Comparison of ENCODE assay signal across 3 fruit fly cellular contexts in genomic region chr3L:13236646-13237045, dm6.
A peak's percentile ranks its signal among the peaks of the same experiment; 100 is the strongest.
TF ChIP-seq lines count a peak whose summit lies in the region.

No protein-coding gene starts in this region.

TF ChIP-seq in whole organism, adult, 20 proteins besides CTCF, POLR2A, EP300 and RAD21 (continued from another document):
- TF ChIP-seq bab1 (GFP tag; optimal IDR thresholded peaks at IDR 0.05; lab: Kevin White, UChicago) (no peak), CG14711 (tag; optimal IDR thresholded peaks at IDR 0.05; lab: Kevin White, UChicago) (peak; percentile 50)
TF ChIP-seq in whole organism, adult: peak in this region for 18.

TF ChIP-seq in whole organism, embryonic, 481 proteins besides CTCF, POLR2A, EP300 and RAD21 (continued from another document and continues in another):
- TF ChIP-seq Hey (tag; optimal IDR thresholded peaks at IDR 0.05; lab: Kevin White, UChicago) (peak; percentile 34), CG9609 (GFP tag; optimal IDR thresholded peaks at IDR 0.05; lab: Kevin White, UChicago) (no peak), vfl (GFP tag; optimal IDR thresholded peaks at IDR 0.05; lab: Kevin White, UChicago) (no peak), CG7987 (GFP tag; optimal IDR thresholded peaks at IDR 0.05; lab: Kevin White, UChicago) (peak; percentile 39), CG18476 (GFP tag; optimal IDR thresholded peaks at IDR 0.05; lab: Kevin White, UChicago) (no peak), ATbp (GFP tag; optimal IDR thresholded peaks at IDR 0.05; lab: Kevin White, UChicago) (peak; percentile 40), CrebB (tag; optimal IDR thresholded peaks at IDR 0.05; lab: Kevin White, UChicago) (peak; percentile 44), CG12219 (GFP tag; optimal IDR thresholded peaks at IDR 0.05; lab: Kevin White, UChicago) (no peak), CG14860 (GFP tag; IDR thresholded peaks at IDR 0.05; lab: Robert Waterston, UW; ENCODE audit: partially characterized antibody) (no peak), pros (GFP tag; optimal IDR thresholded peaks at IDR 0.05; lab: Kevin White, UChicago) (no peak), Drgx (GFP tag; IDR thresholded peaks at IDR 0.05; lab: Robert Waterston, UW) (no peak), CG8359 (GFP tag; optimal IDR thresholded peaks at IDR 0.05; lab: Kevin White, UChicago; ENCODE audit: borderline replicate concordance) (peak; percentile 41), caup (GFP tag; optimal IDR thresholded peaks at IDR 0.05; lab: Kevin White, UChicago; ENCODE audit: severe bottlenecking) (peak; percentile 80), en (GFP tag; optimal IDR thresholded peaks at IDR 0.05; lab: Kevin White, UChicago) (no peak), CG10979 (tag; optimal IDR thresholded peaks at IDR 0.05; lab: Kevin White, UChicago) (no peak), sens-2 (GFP tag; IDR thresholded peaks at IDR 0.05; lab: Robert Waterston, UW) (no peak), Mrtf (GFP tag; IDR thresholded peaks at IDR 0.05; lab: Robert Waterston, UW) (peak; percentile 20; the same call in 1 of the 3 replicates), CG10274 (GFP tag; optimal IDR thresholded peaks at IDR 0.05; lab: Kevin White, UChicago) (peak; percentile 13), Asciz (GFP tag; optimal IDR thresholded peaks at IDR 0.05; lab: Kevin White, UChicago) (peak; percentile 35), CG7839 (tag; optimal IDR thresholded peaks at IDR 0.05; lab: Kevin White, UChicago) (no peak), br (optimal IDR thresholded peaks at IDR 0.05; lab: Kevin White, UChicago) (no peak), dm (GFP tag; optimal IDR thresholded peaks at IDR 0.05; lab: Kevin White, UChicago) (no peak), h (optimal IDR thresholded peaks at IDR 0.05; lab: Kevin White, UChicago) (no peak), MBD-R2 (GFP tag; IDR thresholded peaks at IDR 0.05; lab: Robert Waterston, UW) (peak; percentile 15; the same call in 1 of the 2 replicates), CG9437 (GFP tag; optimal IDR thresholded peaks at IDR 0.05; lab: Kevin White, UChicago) (no peak), Ets97D (GFP tag; optimal IDR thresholded peaks at IDR 0.05; lab: Kevin White, UChicago) (no peak), CG3163 (GFP tag; optimal IDR thresholded peaks at IDR 0.05; lab: Kevin White, UChicago) (no peak), sqz (GFP tag; optimal IDR thresholded peaks at IDR 0.05; lab: Kevin White, UChicago) (no peak), lab (GFP tag; optimal IDR thresholded peaks at IDR 0.05; lab: Kevin White, UChicago) (peak; percentile 72), Neu2 (GFP tag; optimal IDR thresholded peaks at IDR 0.05; lab: Kevin White, UChicago; ENCODE audit: borderline replicate concordance) (no peak), Max (GFP tag; optimal IDR thresholded peaks at IDR 0.05; lab: Kevin White, UChicago) (no peak), zen (tag; optimal IDR thresholded peaks at IDR 0.05; lab: Kevin White, UChicago) (no peak), dati (GFP tag; IDR thresholded peaks at IDR 0.05; lab: Robert Waterston, UW) (no peak), CG7928 (GFP tag; optimal IDR thresholded peaks at IDR 0.05; lab: Kevin White, UChicago) (peak; percentile 10), sim (GFP tag; IDR thresholded peaks at IDR 0.05; lab: Robert Waterston, UW) (0 out of 2 replicates have a peak, but pooled peaks have one; percentile 9), pum (GFP tag; optimal IDR thresholded peaks at IDR 0.05; lab: Kevin White, UChicago) (no peak), Adf1 (GFP tag; IDR thresholded peaks at IDR 0.05; lab: Robert Waterston, UW) (0 out of 2 replicates have a peak, but pooled peaks have one; percentile 32), NFAT (GFP tag; IDR thresholded peaks at IDR 0.05; lab: Robert Waterston, UW) (no peak; the same call in 1 of the 2 replicates), tio (GFP tag; optimal IDR thresholded peaks at IDR 0.05; lab: Kevin White, UChicago) (no peak), CG31441 (GFP tag; IDR thresholded peaks at IDR 0.05; lab: Robert Waterston, UW) (no peak), fd96Cb (tag; optimal IDR thresholded peaks at IDR 0.05; lab: Kevin White, UChicago) (no peak), Hmr (GFP tag; optimal IDR thresholded peaks at IDR 0.05; lab: Kevin White, UChicago) (peak; percentile 77), odd (GFP tag; optimal IDR thresholded peaks at IDR 0.05; lab: Kevin White, UChicago) (no peak), CG10209 (GFP tag; optimal IDR thresholded peaks at IDR 0.05; lab: Kevin White, UChicago) (peak; percentile 57), ara (GFP tag; IDR thresholded peaks at IDR 0.05; lab: Robert Waterston, UW) (0 out of 2 replicates have a peak, but pooled peaks have one; percentile 34), stc (GFP tag; IDR thresholded peaks at IDR 0.05; lab: Robert Waterston, UW) (no peak), danr (GFP tag; IDR thresholded peaks at IDR 0.05; lab: Robert Waterston, UW) (no peak), CG17186 (GFP tag; optimal IDR thresholded peaks at IDR 0.05; lab: Kevin White, UChicago) (no peak), NK7.1 (GFP tag; optimal IDR thresholded peaks at IDR 0.05; lab: Kevin White, UChicago) (no peak), vvl (GFP tag; IDR thresholded peaks at IDR 0.05; lab: Robert Waterston, UW) (no peak; the same call in 1 of the 2 replicates), HmgZ (tag; optimal IDR thresholded peaks at IDR 0.05; lab: Kevin White, UChicago) (peak; percentile 26), zen2 (GFP tag; IDR thresholded peaks at IDR 0.05; lab: Robert Waterston, UW; ENCODE audit: partially characterized antibody) (no peak), fd3F (GFP tag; optimal IDR thresholded peaks at IDR 0.05; lab: Kevin White, UChicago) (peak; percentile 29), BEAF-32 (GFP tag; optimal IDR thresholded peaks at IDR 0.05; lab: Kevin White, UChicago) (no peak), nau (GFP tag; optimal IDR thresholded peaks at IDR 0.05; lab: Kevin White, UChicago) (peak; percentile 45), H15 (GFP tag; IDR thresholded peaks at IDR 0.05; lab: Robert Waterston, UW) (no peak), CG7357 (GFP tag; IDR thresholded peaks at IDR 0.05; lab: Robert Waterston, UW) (no peak), HLH4C (GFP tag; IDR thresholded peaks at IDR 0.05; lab: Robert Waterston, UW; ENCODE audit: partially characterized antibody) (no peak), HHEX (GFP tag; optimal IDR thresholded peaks at IDR 0.05; lab: Kevin White, UChicago) (peak; percentile 44), salm (tag; optimal IDR thresholded peaks at IDR 0.05; lab: Kevin White, UChicago) (no peak), da (GFP tag; optimal IDR thresholded peaks at IDR 0.05; lab: Kevin White, UChicago) (no peak), CG12155 (GFP tag; optimal IDR thresholded peaks at IDR 0.05; lab: Kevin White, UChicago) (no peak), inv (GFP tag; IDR thresholded peaks at IDR 0.05; lab: Robert Waterston, UW; ENCODE audit: partially characterized antibody) (no peak), sima (GFP tag; optimal IDR thresholded peaks at IDR 0.05; lab: Kevin White, UChicago) (no peak), Nf-YC (tag; optimal IDR thresholded peaks at IDR 0.05; lab: Kevin White, UChicago) (no peak)

TF ChIP-seq in whole organism, prepupa, 60 proteins besides CTCF, POLR2A, EP300 and RAD21 (continued from another document):
- TF ChIP-seq spab (GFP tag; optimal IDR thresholded peaks at IDR 0.05; lab: Kevin White, UChicago) (peak; percentile 2), svp (GFP tag; lab: Kevin White, UChicago) (no peak), achi (GFP tag; optimal IDR thresholded peaks at IDR 0.05; lab: Kevin White, UChicago) (peak; percentile 5), CG8119 (GFP tag; IDR thresholded peaks at IDR 0.05; lab: Robert Waterston, UW) (0 out of 3 replicates have a peak, but pooled peaks have one; percentile 18)
